Worm (Caenorhabditis elegans): ENCODE results near the gene smf-1.

The smf-1 gene

DNA sequence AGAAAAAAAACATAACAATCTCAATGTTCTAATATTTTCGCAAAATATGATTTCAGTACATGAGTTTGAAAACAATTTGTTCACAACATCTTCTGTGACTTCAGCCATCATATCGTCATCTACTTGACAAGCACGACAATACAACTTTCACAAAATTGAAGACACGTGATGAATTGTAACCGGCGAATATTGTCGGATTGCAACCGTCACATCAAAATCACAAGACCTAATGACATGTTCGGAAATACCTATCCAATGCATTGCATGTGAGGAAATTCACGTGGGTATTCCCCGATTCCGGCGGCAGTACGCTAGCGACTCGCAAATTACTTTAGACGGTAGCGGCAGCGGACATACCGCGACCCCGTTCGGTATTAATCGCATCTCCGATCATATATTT, 18.7 kb upstream of the smf-1 start:
- peak; percentile 65 for TF ChIP-seq hlh-30 (tag; optimal IDR thresholded peaks at IDR 0.05; ENCODE audit: insufficient read depth)
- no peak for TF ChIP-seq hlh-6 (tag; optimal IDR thresholded peaks at IDR 0.05)
- no peak for TF ChIP-seq ceh-19 (GFP tag; optimal IDR thresholded peaks at IDR 0.05)
- TF ChIP-seq unc-55 (GFP tag; optimal IDR thresholded peaks at IDR 0.05) = peak; percentile 72

DNA sequence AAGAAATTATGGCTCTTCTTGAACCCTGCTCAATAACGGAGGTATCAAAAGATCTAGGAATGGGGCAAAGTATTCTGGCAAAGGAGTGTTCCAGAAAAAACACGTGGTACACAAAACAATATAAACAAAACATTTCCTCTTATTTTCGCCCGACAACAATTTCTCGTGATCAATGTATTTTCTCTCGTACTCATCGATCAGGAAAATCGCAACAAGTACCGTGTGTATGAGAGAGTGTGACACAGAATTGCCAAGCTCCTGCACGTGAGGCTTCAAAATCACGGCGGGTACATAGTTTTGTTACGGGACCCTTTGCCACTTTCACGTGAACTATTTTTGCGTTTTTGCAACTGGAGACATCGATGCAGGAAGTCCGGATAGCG, 18.1 kb upstream of the smf-1 start:
- TF ChIP-seq hlh-30 (tag; optimal IDR thresholded peaks at IDR 0.05; ENCODE audit: insufficient read depth) (peak; percentile 74), pag-3 (tag; optimal IDR thresholded peaks at IDR 0.05; ENCODE audit: borderline replicate concordance) (no peak), syd-9 (tag; optimal IDR thresholded peaks at IDR 0.05) (no peak), nhr-11 (tag; optimal IDR thresholded peaks at IDR 0.05) (no peak), lin-11 (tag; optimal IDR thresholded peaks at IDR 0.05) (no peak), ceh-18 (tag; optimal IDR thresholded peaks at IDR 0.05) (peak; percentile 12), nhr-232 (tag; optimal IDR thresholded peaks at IDR 0.05) (no peak)

ce11 chrX:6740282-6740982, 17.6 kb upstream of the smf-1 start:
- peak; percentile 6 for TF ChIP-seq ceh-31 (tag; optimal IDR thresholded peaks at IDR 0.05)
- TF ChIP-seq unc-42 (tag; optimal IDR thresholded peaks at IDR 0.05) = peak; percentile 39
- peak; percentile 3 for TF ChIP-seq ref-2 (tag; optimal IDR thresholded peaks at IDR 0.05)
- no peak for TF ChIP-seq tbx-2 (tag; optimal IDR thresholded peaks at IDR 0.05)

ce11 chrX:6739034-6740008, 16.5 kb upstream of the smf-1 start:
- TF ChIP-seq pha-2 (tag; optimal IDR thresholded peaks at IDR 0.05) (no peak), ceh-22 (tag; optimal IDR thresholded peaks at IDR 0.05) (no peak), syd-9 (tag; optimal IDR thresholded peaks at IDR 0.05) (no peak), nhr-232 (tag; optimal IDR thresholded peaks at IDR 0.05) (no peak), ceh-31 (tag; optimal IDR thresholded peaks at IDR 0.05) (no peak), ceh-48 (tag; optimal IDR thresholded peaks at IDR 0.05) (no peak), pros-1 (tag; optimal IDR thresholded peaks at IDR 0.05) (no peak), ama-1 (optimal IDR thresholded peaks at IDR 0.05) (no peak), ceh-34 (tag; optimal IDR thresholded peaks at IDR 0.05) (no peak), unc-42 (tag; optimal IDR thresholded peaks at IDR 0.05) (peak; percentile 74), fkh-6 (tag; optimal IDR thresholded peaks at IDR 0.05) (no peak), fkh-10 (GFP tag; optimal IDR thresholded peaks at IDR 0.05) (no peak), hlh-30 (tag; optimal IDR thresholded peaks at IDR 0.05; ENCODE audit: insufficient read depth) (peak; percentile 6)

DNA sequence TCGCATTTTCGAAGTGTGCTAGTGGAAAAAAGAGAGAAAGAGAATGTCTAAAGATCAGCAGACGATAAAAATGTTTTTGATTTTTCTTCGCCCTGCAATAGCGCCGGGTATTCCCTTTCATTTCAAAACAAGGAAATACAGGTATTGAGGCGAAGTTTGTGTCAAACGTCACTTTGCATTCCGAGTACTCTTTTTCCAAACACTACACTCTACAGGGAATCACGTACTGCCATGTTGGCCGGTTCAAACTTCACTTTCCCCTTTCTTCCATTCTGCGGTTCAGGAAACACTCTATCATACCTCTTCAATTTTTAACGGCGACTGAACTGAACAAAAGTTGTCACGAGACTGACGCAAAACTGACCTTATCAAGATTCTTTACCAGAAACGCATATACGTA, 15.7 kb upstream of the smf-1 start:
- no peak for TF ChIP-seq K02D7.2 (tag; optimal IDR thresholded peaks at IDR 0.05)
- TF ChIP-seq lim-6 (tag; optimal IDR thresholded peaks at IDR 0.05) = no peak
- TF ChIP-seq ceh-9 (tag; optimal IDR thresholded peaks at IDR 0.05) = no peak
- TF ChIP-seq F13H6.1 (tag; optimal IDR thresholded peaks at IDR 0.05) = no peak
- TF ChIP-seq ceh-19 (GFP tag; optimal IDR thresholded peaks at IDR 0.05) = no peak
- no peak for TF ChIP-seq che-1 (tag; optimal IDR thresholded peaks at IDR 0.05)
- TF ChIP-seq ceh-30 (tag; optimal IDR thresholded peaks at IDR 0.05) = no peak
- no peak for TF ChIP-seq nfya-1 (tag; optimal IDR thresholded peaks at IDR 0.05)
- no peak for TF ChIP-seq ceh-14 (tag; optimal IDR thresholded peaks at IDR 0.05)
- no peak for TF ChIP-seq ttx-3 (tag; optimal IDR thresholded peaks at IDR 0.05)
- no peak for TF ChIP-seq nhr-11 (tag; optimal IDR thresholded peaks at IDR 0.05)
